Fruit fly (Drosophila melanogaster): ENCODE results near the gene CG12099.

CG12099 gene

dm6 chr3L:1545693-1546329 lies 12.5 kb downstream of the CG12099 start, which contains the start of the genes CG32313 and Pcyt1 (continued):
- TF ChIP-seq ftz-f1 (GFP tag; optimal IDR thresholded peaks at IDR 0.05) (no peak), CG16813 (GFP tag; IDR thresholded peaks at IDR 0.05; ENCODE audit: partially characterized antibody) (peak; percentile 86), D19B (GFP tag; optimal IDR thresholded peaks at IDR 0.05) (no peak), crc (GFP tag; optimal IDR thresholded peaks at IDR 0.05) (no peak), CG4360 (GFP tag; IDR thresholded peaks at IDR 0.05) (no peak), CG10565 (GFP tag; optimal IDR thresholded peaks at IDR 0.05) (no peak), CG13296 (GFP tag; optimal IDR thresholded peaks at IDR 0.05) (peak; percentile 40), gcm (GFP tag; optimal IDR thresholded peaks at IDR 0.05) (peak; percentile 84), CG9817 (tag; optimal IDR thresholded peaks at IDR 0.05) (no peak), jigr1 (GFP tag; IDR thresholded peaks at IDR 0.05) (no peak; the same call in 2 of the 3 replicates), tgo (GFP tag; IDR thresholded peaks at IDR 0.05) (no peak), CG32767 (GFP tag; IDR thresholded peaks at IDR 0.05) (no peak), CG34376 (GFP tag; optimal IDR thresholded peaks at IDR 0.05) (peak; percentile 30), Side (GFP tag; optimal IDR thresholded peaks at IDR 0.05) (peak; percentile 25), psq (GFP tag; optimal IDR thresholded peaks at IDR 0.05) (no peak), CG11504 (tag; optimal IDR thresholded peaks at IDR 0.05) (no peak), C15 (GFP tag; IDR thresholded peaks at IDR 0.05) (no peak), Hr78 (GFP tag; optimal IDR thresholded peaks at IDR 0.05) (no peak), CG14441 (GFP tag; IDR thresholded peaks at IDR 0.05) (no peak), bab2 (GFP tag; optimal IDR thresholded peaks at IDR 0.05) (no peak), CG3838 (GFP tag; optimal IDR thresholded peaks at IDR 0.05) (peak; percentile 94), Nf-YA (GFP tag; IDR thresholded peaks at IDR 0.05) (no peak), sna (GFP tag; IDR thresholded peaks at IDR 0.05; ENCODE audit: partially characterized antibody) (peak; percentile 82), tup (GFP tag; optimal IDR thresholded peaks at IDR 0.05) (no peak), CG11093 (GFP tag; IDR thresholded peaks at IDR 0.05) (no peak), hb (GFP tag; IDR thresholded peaks at IDR 0.05; ENCODE audit: partially characterized antibody) (peak; percentile 79), kni (GFP tag; optimal IDR thresholded peaks at IDR 0.05) (no peak), Oli (tag; optimal IDR thresholded peaks at IDR 0.05) (no peak), CG18262 (tag; optimal IDR thresholded peaks at IDR 0.05) (no peak), HLH54F (GFP tag; optimal IDR thresholded peaks at IDR 0.05) (no peak), CG6854 (GFP tag; optimal IDR thresholded peaks at IDR 0.05) (no peak), pros (GFP tag; optimal IDR thresholded peaks at IDR 0.05) (peak; percentile 92), CG16779 (GFP tag; IDR thresholded peaks at IDR 0.05) (no peak), Sry-δ (GFP tag; optimal IDR thresholded peaks at IDR 0.05) (peak; percentile 96), bcd (GFP tag; optimal IDR thresholded peaks at IDR 0.05) (no peak), vfl (GFP tag; optimal IDR thresholded peaks at IDR 0.05) (no peak), stwl (tag; optimal IDR thresholded peaks at IDR 0.05) (peak; percentile 94), D19A (tag; optimal IDR thresholded peaks at IDR 0.05) (no peak), TFAM (GFP tag; optimal IDR thresholded peaks at IDR 0.05) (no peak), D (optimal IDR thresholded peaks at IDR 0.05) (no peak), D (GFP tag; optimal IDR thresholded peaks at IDR 0.05) (no peak), CG14710 (tag; optimal IDR thresholded peaks at IDR 0.05) (peak; percentile 54), CG9932 (GFP tag; IDR thresholded peaks at IDR 0.05) (peak; percentile 59), CG3995 (GFP tag; optimal IDR thresholded peaks at IDR 0.05) (peak; percentile 75), Med (GFP tag) (peak; percentile 82), Bdp1 (GFP tag; optimal IDR thresholded peaks at IDR 0.05) (no peak), twi (tag; optimal IDR thresholded peaks at IDR 0.05) (no peak), Abd-B (GFP tag; optimal IDR thresholded peaks at IDR 0.05) (no peak), pfk (GFP tag; optimal IDR thresholded peaks at IDR 0.05) (peak; percentile 90), CG3407 (GFP tag; optimal IDR thresholded peaks at IDR 0.05) (no peak), CG8765 (GFP tag; IDR thresholded peaks at IDR 0.05) (no peak)
